Worm (Caenorhabditis elegans) whole organism, late embryonic: ENCODE data around the gene F35E12.6.

Source experiments
- K02D7.2 ChIP-seq: sonication (generic microtip); optimal IDR thresholded peaks from 2 replicates; lab custom pipeline; 2017; ENCODE audit warnings: mild to moderate bottlenecking, missing genetic modification characterization, missing compliant biosample characterization
- K09A11.1 ChIP-seq: sonication (generic microtip); optimal IDR thresholded peaks from 2 replicates; lab custom pipeline; 2017; ENCODE audit warnings: antibody characterized with exemption, mild to moderate bottlenecking, missing genetic modification characterization, missing compliant biosample characterization; ENCODE audit not compliant: insufficient read depth
- ahr-1 ChIP-seq: sonication (generic microtip); optimal IDR thresholded peaks from 2 replicates; lab custom pipeline; 2016; ENCODE audit warnings: missing genetic modification characterization, missing compliant biosample characterization
- ama-1 ChIP-seq: fragments of 150-350 bp; optimal IDR thresholded peaks from 2 replicates; lab custom pipeline; 2014
- ceh-18 ChIP-seq: sonication (generic microtip); optimal IDR thresholded peaks from 2 replicates; lab custom pipeline; 2016; ENCODE audit warnings: missing genetic modification characterization, missing compliant biosample characterization
- ceh-2 ChIP-seq: sonication (generic microtip); optimal IDR thresholded peaks from 2 replicates; lab custom pipeline; 2016; ENCODE audit warnings: missing genotype, missing genetic modification characterization, missing compliant biosample characterization
- ceh-34 ChIP-seq: sonication (generic microtip); optimal IDR thresholded peaks from 2 replicates; lab custom pipeline; 2016; ENCODE audit warnings: mild to moderate bottlenecking, missing genetic modification characterization, missing compliant biosample characterization
- ceh-45 ChIP-seq: fragments of 200-800 bp; sonication (Bioruptor generic); IDR thresholded peaks from 2 replicates; pipeline ENCODE4 v1.3.6; 2022; ENCODE audit warnings: missing genetic modification reagents, missing genetic modification characterization, missing compliant biosample characterization
- ceh-48 ChIP-seq: sonication (generic microtip); optimal IDR thresholded peaks from 2 replicates; lab custom pipeline; 2016; ENCODE audit warnings: missing genetic modification characterization, inconsistent platforms, missing compliant biosample characterization
- ceh-6 ChIP-seq: fragments of 200-800 bp; sonication (Bioruptor generic); optimal IDR thresholded peaks from 2 replicates; lab custom pipeline; 2018; ENCODE audit warnings: mild to moderate bottlenecking, missing genetic modification characterization, missing compliant biosample characterization
- ceh-9 ChIP-seq: sonication (generic microtip); optimal IDR thresholded peaks from 2 replicates; lab custom pipeline; 2016; ENCODE audit warnings: mild to moderate bottlenecking, missing genetic modification characterization, inconsistent platforms, missing compliant biosample characterization
- che-1 ChIP-seq: sonication (generic microtip); optimal IDR thresholded peaks from 2 replicates; lab custom pipeline; 2016; ENCODE audit warnings: mild to moderate bottlenecking, missing genetic modification characterization, missing compliant biosample characterization
- elt-2 ChIP-seq: sonication (generic microtip); optimal IDR thresholded peaks from 2 replicates; lab custom pipeline; 2016; ENCODE audit warnings: missing genetic modification reagents, missing genetic modification characterization, missing compliant biosample characterization
- elt-4 ChIP-seq: sonication (generic microtip); optimal IDR thresholded peaks from 2 replicates; lab custom pipeline; 2016; ENCODE audit warnings: missing genetic modification characterization, missing compliant biosample characterization
- ets-4 ChIP-seq: sonication (generic microtip); optimal IDR thresholded peaks from 2 replicates; lab custom pipeline; 2016; ENCODE audit warnings: missing genetic modification characterization, missing compliant biosample characterization
- fax-1 ChIP-seq: sonication (generic microtip); optimal IDR thresholded peaks from 2 replicates; lab custom pipeline; 2016; ENCODE audit warnings: missing genotype, missing genetic modification characterization, missing compliant biosample characterization
- gmeb-2 ChIP-seq: sonication (generic microtip); optimal IDR thresholded peaks from 2 replicates; lab custom pipeline; 2016; ENCODE audit warnings: missing genetic modification characterization, inconsistent platforms, missing compliant biosample characterization
- hlh-30 ChIP-seq: sonication (generic microtip); optimal IDR thresholded peaks from 2 replicates; lab custom pipeline; 2017; ENCODE audit warnings: antibody characterized with exemption, missing genetic modification characterization, missing compliant biosample characterization; ENCODE audit not compliant: insufficient read depth
- mec-3 ChIP-seq: sonication (generic microtip); optimal IDR thresholded peaks from 2 replicates; lab custom pipeline; 2016; ENCODE audit warnings: borderline replicate concordance, missing genetic modification characterization, missing compliant biosample characterization
- nfya-1 ChIP-seq: sonication (generic microtip); optimal IDR thresholded peaks from 2 replicates; lab custom pipeline; 2017; ENCODE audit warnings: missing genetic modification characterization, mild to moderate bottlenecking, missing compliant biosample characterization, antibody characterized with exemption, moderate library complexity
- nhr-11 ChIP-seq: fragments of 150-350 bp; optimal IDR thresholded peaks from 2 replicates; lab custom pipeline; 2014; ENCODE audit warnings: missing biosample characterization, missing genetic modification characterization
- npax-4 ChIP-seq: sonication (generic microtip); optimal IDR thresholded peaks from 2 replicates; lab custom pipeline; 2016; ENCODE audit warnings: missing genetic modification characterization, missing compliant biosample characterization
- pag-3 ChIP-seq: sonication (generic microtip); optimal IDR thresholded peaks from 2 replicates; lab custom pipeline; 2016; ENCODE audit warnings: missing compliant biosample characterization, missing genetic modification characterization, borderline replicate concordance
- pat-9 ChIP-seq: fragments of 200-800 bp; sonication (Bioruptor generic); optimal IDR thresholded peaks from 2 replicates; lab custom pipeline; 2018; ENCODE audit warnings: mild to moderate bottlenecking, missing genetic modification characterization, moderate library complexity, missing compliant biosample characterization
- pha-2 ChIP-seq: sonication (generic microtip); optimal IDR thresholded peaks from 2 replicates; lab custom pipeline; 2017; ENCODE audit warnings: mild to moderate bottlenecking, missing genetic modification characterization, missing compliant biosample characterization
- pqm-1 ChIP-seq: sonication (generic microtip); optimal IDR thresholded peaks from 2 replicates; lab custom pipeline; 2016; ENCODE audit warnings: missing genetic modification characterization, missing compliant biosample characterization
- pros-1 ChIP-seq: fragments of 150-350 bp; optimal IDR thresholded peaks from 2 replicates; lab custom pipeline; 2014; ENCODE audit warnings: missing biosample characterization, missing genetic modification reagents, missing genetic modification characterization
- ref-2 ChIP-seq: sonication (generic microtip); optimal IDR thresholded peaks from 2 replicates; lab custom pipeline; 2016; ENCODE audit warnings: missing genetic modification characterization, missing compliant biosample characterization
- rnt-1 ChIP-seq: sonication (generic microtip); optimal IDR thresholded peaks from 2 replicates; lab custom pipeline; 2016; ENCODE audit warnings: missing genetic modification characterization, missing compliant biosample characterization
- sdc-2 ChIP-seq: sonication (generic microtip); optimal IDR thresholded peaks from 2 replicates; lab custom pipeline; 2016; ENCODE audit warnings: missing genotype, missing genetic modification characterization, missing compliant biosample characterization
- sox-4 ChIP-seq: sonication (generic microtip); optimal IDR thresholded peaks from 2 replicates; lab custom pipeline; 2017; ENCODE audit warnings: mild to moderate bottlenecking, missing genetic modification characterization, inconsistent platforms, missing compliant biosample characterization
- tbx-2 ChIP-seq: sonication (generic microtip); optimal IDR thresholded peaks from 2 replicates; lab custom pipeline; 2016; ENCODE audit warnings: missing genetic modification characterization, missing compliant biosample characterization
- tbx-7 ChIP-seq: sonication (generic microtip); optimal IDR thresholded peaks from 2 replicates; lab custom pipeline; 2016; ENCODE audit warnings: missing genotype, missing genetic modification characterization, missing compliant biosample characterization
- unc-42 ChIP-seq: sonication (generic microtip); optimal IDR thresholded peaks from 2 replicates; lab custom pipeline; 2016; ENCODE audit warnings: missing genotype, missing genetic modification characterization, missing compliant biosample characterization
- unc-86 ChIP-seq: sonication (generic microtip); optimal IDR thresholded peaks from 2 replicates; lab custom pipeline; 2016; ENCODE audit warnings: missing genetic modification characterization, missing compliant biosample characterization

The F35E12.6 gene

DNA sequence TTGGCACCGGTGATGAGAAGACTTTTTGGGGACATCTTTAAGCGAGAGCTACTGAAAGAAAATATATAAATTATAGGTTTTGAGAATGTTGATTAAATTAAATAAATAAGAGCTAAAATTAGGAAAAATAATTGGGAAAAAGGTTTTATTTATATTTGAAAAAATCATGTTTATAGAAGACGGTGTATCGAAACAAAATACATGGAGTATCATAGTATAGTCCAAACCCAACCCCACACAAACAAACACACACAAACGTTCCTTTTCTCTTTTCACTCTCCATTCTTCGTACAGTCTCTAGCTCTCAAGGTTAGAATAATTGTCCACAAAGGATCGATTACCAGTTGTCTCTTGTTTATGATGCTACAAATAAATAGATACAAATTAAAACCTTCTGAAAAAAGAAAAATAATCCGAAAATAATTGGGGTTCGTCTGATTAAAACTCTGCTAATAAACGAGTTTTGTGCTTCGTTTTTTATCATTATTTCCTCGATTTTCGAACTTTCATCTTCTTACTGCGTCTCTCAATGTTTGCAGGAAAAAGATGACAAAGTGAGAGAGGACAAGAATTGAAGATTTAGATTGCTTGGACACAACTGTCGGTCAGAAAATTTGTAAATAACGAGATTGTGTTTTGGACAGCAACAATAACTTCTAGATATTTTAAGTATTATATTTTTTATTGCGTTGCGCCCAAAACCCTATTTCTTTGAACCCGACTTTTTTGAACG lies 20.5 kb upstream of the F35E12.6 start, which contains the start of gene F20G2.2:
F20G2.2 (minus strand) TSS at position 51 of the 733 bp plus-strand sequence.
- no peak for TF ChIP-seq ceh-9

DNA sequence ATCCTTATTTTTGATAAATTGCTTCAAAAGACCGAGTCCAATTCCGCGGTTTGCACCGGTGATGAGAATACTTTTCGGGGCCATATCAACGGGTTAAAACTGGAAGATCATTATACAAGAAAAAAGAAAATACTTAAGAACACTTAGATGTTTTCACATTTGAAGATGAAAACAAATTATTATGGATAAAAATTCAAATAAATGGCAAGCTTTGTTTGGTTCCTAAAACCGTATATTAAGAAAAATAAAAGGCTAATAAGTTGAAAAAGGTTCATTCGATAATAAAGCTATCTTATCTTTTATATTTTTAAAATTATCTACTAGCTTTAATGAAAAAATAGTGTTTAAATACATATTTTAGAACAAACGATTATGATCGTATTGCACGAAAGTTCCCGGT lies 17.4 kb upstream of the F35E12.6 start, which contains the start of gene F20G2.1:
F20G2.1 (minus strand) TSS at position 101 of the 400 bp plus-strand sequence.
- TF ChIP-seq nfya-1 (no peak), mec-3 (tag; lab: Kevin White, UChicago) (no peak), che-1 (no peak), ceh-18 (tag; lab: Kevin White, UChicago) (no peak), sox-4 (tag; lab: Kevin White, UChicago) (no peak), unc-86 (tag; lab: Kevin White, UChicago) (no peak)

DNA sequence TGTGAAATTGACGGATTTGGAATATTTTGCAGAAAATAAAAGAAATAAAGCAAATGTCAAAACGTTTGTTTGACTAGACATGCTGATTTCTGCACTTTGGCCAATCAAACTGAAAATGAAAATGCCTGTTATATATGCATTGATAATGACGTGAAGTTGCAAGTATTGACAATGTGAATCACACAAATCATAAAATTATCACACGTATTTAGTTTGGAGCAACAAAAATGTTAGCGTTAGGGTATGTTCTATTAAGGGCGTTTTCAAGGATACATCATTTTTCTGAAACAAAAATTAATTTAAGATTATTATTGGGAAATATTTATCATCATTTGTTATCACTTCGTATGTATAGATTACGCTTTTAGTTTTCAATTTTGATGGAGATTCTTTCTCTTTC lies 15.8 kb upstream of the F35E12.6 start, which contains the start of gene cld-9:
cld-9 (minus strand) TSS at position 81 of the 400 bp plus-strand sequence.
- TF ChIP-seq pqm-1 (no peak), gmeb-2 (tag; lab: Kevin White, UChicago) (no peak), ceh-48 (tag; lab: Kevin White, UChicago) (no peak), pha-2 (tag; lab: Kevin White, UChicago) (no peak), mec-3 (tag; lab: Kevin White, UChicago) (no peak), sdc-2 (no peak), ahr-1 (tag; lab: Kevin White, UChicago) (no peak), ceh-34 (tag; lab: Kevin White, UChicago) (no peak)

DNA sequence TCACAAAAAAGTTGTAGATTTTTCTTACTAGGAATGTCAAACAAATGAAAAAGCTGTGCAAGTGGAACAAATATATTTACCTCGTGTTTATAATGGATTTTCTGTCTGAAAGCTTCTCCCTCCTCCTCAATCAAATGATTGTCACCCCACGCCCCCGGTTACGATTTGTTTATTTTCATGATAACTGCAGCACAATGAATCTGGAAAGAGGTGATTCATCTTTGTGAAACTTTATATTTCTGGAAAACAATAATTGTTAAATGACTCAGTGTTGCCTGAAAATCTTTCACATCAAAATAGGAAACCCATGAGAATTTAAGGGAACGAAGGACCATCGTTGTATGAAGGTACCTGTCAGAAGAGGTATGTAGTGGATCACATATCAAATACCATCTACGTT lies 12.6 kb upstream of the F35E12.6 start, which contains the start of gene F35E12.10:
F35E12.10 (minus strand) TSS at position 101 of the 400 bp plus-strand sequence.
- TF ChIP-seq nhr-11 (tag; lab: Kevin White, UChicago) (no peak), ceh-6 (no peak), ama-1 (lab: Kevin White, UChicago) (no peak), ref-2 (tag; lab: Kevin White, UChicago) (no peak), ceh-48 (tag; lab: Kevin White, UChicago) (no peak), K02D7.2 (tag; lab: Kevin White, UChicago) (no peak), tbx-7 (tag; lab: Kevin White, UChicago) (no peak), nfya-1 (no peak), unc-86 (tag; lab: Kevin White, UChicago) (no peak), ets-4 (tag; lab: Kevin White, UChicago) (no peak), K09A11.1 (tag; lab: Kevin White, UChicago) (no peak), npax-4 (tag; lab: Kevin White, UChicago) (no peak), pros-1 (tag; lab: Kevin White, UChicago) (no peak), hlh-30 (tag; lab: Kevin White, UChicago) (no peak), gmeb-2 (tag; lab: Kevin White, UChicago) (no peak), pat-9 (tag; lab: Kevin White, UChicago) (no peak), ceh-45 (no peak)
- TF ChIP-seq, all 69 proteins: peak for 0

DNA sequence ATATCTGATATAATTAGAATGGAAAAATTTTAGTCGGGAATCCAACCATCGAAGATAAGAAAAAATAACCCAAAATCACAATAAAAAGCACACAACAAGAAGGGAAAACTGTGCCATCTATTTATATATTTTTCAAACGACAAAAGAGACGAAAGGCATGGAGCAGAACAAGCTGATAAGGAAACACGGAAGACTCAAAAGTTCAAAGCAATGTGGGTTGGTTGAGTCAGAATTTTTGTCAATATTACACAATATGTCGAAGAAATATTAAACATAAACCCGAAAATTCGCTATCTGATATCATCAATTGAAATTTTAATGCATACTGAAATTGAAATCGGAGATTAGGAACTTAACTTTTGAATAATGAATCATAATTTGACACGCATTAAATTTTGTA lies 8.9 kb upstream of the F35E12.6 start, which contains the start of gene F35E12.9:
F35E12.9 (minus strand) TSS at position 227 of the 400 bp plus-strand sequence.
- no peak for TF ChIP-seq elt-4 (tag; lab: Kevin White, UChicago)
- TF ChIP-seq elt-2 (tag; lab: Kevin White, UChicago) = peak; percentile 29
- no peak for TF ChIP-seq gmeb-2 (tag; lab: Kevin White, UChicago)

DNA sequence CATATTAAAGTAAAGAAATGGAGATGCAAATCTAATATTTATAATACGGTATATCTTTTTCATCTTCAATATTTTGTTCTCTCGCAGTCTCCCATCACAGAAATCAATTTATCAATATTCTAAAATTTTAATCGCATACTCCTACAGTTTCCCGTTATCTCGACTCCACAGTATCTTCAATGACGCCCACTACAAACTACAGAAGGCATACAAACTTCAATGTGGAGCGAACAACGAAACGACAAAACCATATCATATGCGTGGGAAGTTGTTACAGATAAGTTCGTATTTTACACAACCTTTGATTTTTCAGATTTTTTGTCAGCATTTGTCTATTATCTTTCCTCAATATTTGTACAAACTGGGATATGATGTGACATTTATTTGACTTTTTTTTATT lies 3.9 kb upstream of the F35E12.6 start:
- TF ChIP-seq tbx-7 (tag; lab: Kevin White, UChicago) (no peak), pqm-1 (no peak), che-1 (no peak), pag-3 (tag; lab: Kevin White, UChicago) (no peak), ceh-2 (tag; lab: Kevin White, UChicago) (no peak), unc-42 (no peak), fax-1 (no peak), tbx-2 (no peak), rnt-1 (no peak)
